Fruit fly (Drosophila melanogaster) whole organism, embryonic: ENCODE data around the gene SCCRO.

Experiments used
- Antp ChIP-seq: fragments of 200-800 bp; sonication (Bioruptor generic); optimal IDR thresholded peaks from 3 replicates; lab custom pipeline; 2016; ENCODE audit warnings: missing biosample characterization, missing genetic modification characterization
- Atf3 ChIP-seq: fragments of 200-800 bp; sonication (Bioruptor generic); optimal IDR thresholded peaks from 3 replicates; lab custom pipeline; 2016; ENCODE audit warnings: missing biosample characterization, missing genetic modification characterization
- B-H2 ChIP-seq: fragments of 200-800 bp; sonication (Bioruptor generic); optimal IDR thresholded peaks from 2 replicates; lab custom pipeline; 2018; ENCODE audit warnings: missing biosample characterization, mild to moderate bottlenecking, missing genetic modification characterization
- BEAF-32 ChIP-seq: fragments of 200-800 bp; sonication (Bioruptor generic); optimal IDR thresholded peaks from 3 replicates; lab custom pipeline; 2017; ENCODE audit warnings: missing biosample characterization, missing genetic modification characterization, mild to moderate bottlenecking, moderate library complexity, missing genetic modification reagents
- CG10147 ChIP-seq: fragments of 200-800 bp; sonication (Bioruptor generic); optimal IDR thresholded peaks from 2 replicates; lab custom pipeline; 2019; ENCODE audit warnings: missing biosample characterization, mild to moderate bottlenecking, missing genetic modification characterization, moderate library complexity
- CG11723 ChIP-seq: fragments of 200-800 bp; sonication (Bioruptor generic); optimal IDR thresholded peaks from 2 replicates; lab custom pipeline; 2017; ENCODE audit warnings: missing biosample characterization, mild to moderate bottlenecking, missing genetic modification characterization
- CG12391 ChIP-seq: fragments of 200-800 bp; sonication (Bioruptor generic); optimal IDR thresholded peaks from 3 replicates; lab custom pipeline; 2018; ENCODE audit warnings: missing biosample characterization, mild to moderate bottlenecking, missing genetic modification characterization, moderate library complexity
- CG1647 ChIP-seq: fragments of 200-800 bp; sonication (Bioruptor generic); optimal IDR thresholded peaks from 3 replicates; lab custom pipeline; 2016; ENCODE audit warnings: missing biosample characterization, missing genetic modification characterization
- CG1792 ChIP-seq: fragments of 200-800 bp; sonication (Bioruptor generic); optimal IDR thresholded peaks from 2 replicates; lab custom pipeline; 2016; ENCODE audit warnings: missing biosample characterization, missing genetic modification characterization
- CG18599 ChIP-seq: fragments of 200-800 bp; sonication (Bioruptor generic); optimal IDR thresholded peaks from 3 replicates; lab custom pipeline; 2017; ENCODE audit warnings: missing biosample characterization, missing genetic modification characterization, mild to moderate bottlenecking, moderate library complexity, missing genetic modification reagents
- CG30403 ChIP-seq: fragments of 200-800 bp; sonication (Bioruptor generic); optimal IDR thresholded peaks from 3 replicates; lab custom pipeline; 2016; ENCODE audit warnings: missing biosample characterization, missing genetic modification characterization
- CG3847 ChIP-seq: fragments of 200-800 bp; sonication (Bioruptor generic); IDR thresholded peaks from 2 replicates; pipeline ENCODE4 v1.3.6; 2022; ENCODE audit warnings: missing biosample characterization, missing genetic modification characterization
- CG4328 ChIP-seq: fragments of 200-800 bp; sonication (Bioruptor generic); optimal IDR thresholded peaks from 3 replicates; lab custom pipeline; 2017; ENCODE audit warnings: missing biosample characterization, missing genetic modification reagents, missing genetic modification characterization
- CG6683 ChIP-seq: fragments of 200-800 bp; sonication (Bioruptor generic); optimal IDR thresholded peaks from 2 replicates; lab custom pipeline; 2017; ENCODE audit warnings: missing biosample characterization, mild to moderate bottlenecking, missing genetic modification characterization, missing genetic modification reagents
- CG6689 ChIP-seq: fragments of 200-800 bp; sonication (Bioruptor generic); IDR thresholded peaks from 2 replicates; pipeline ENCODE4 v1.3.6; 2022; ENCODE audit warnings: missing biosample characterization, missing genetic modification characterization
- CG7928 ChIP-seq: fragments of 200-800 bp; sonication (Bioruptor generic); optimal IDR thresholded peaks from 2 replicates; lab custom pipeline; 2017; ENCODE audit warnings: missing biosample characterization, mild to moderate bottlenecking, missing genetic modification characterization
- CG7963 ChIP-seq: fragments of 200-800 bp; sonication (Bioruptor generic); IDR thresholded peaks from 3 replicates; pipeline ENCODE4 v1.3.6; 2022; ENCODE audit warnings: missing biosample characterization, missing genetic modification characterization; ENCODE audit not compliant: partially characterized antibody
- CG8359 ChIP-seq: fragments of 200-800 bp; sonication (Bioruptor generic); optimal IDR thresholded peaks from 2 replicates; lab custom pipeline; 2017; ENCODE audit warnings: missing biosample characterization, mild to moderate bottlenecking, missing genetic modification characterization, borderline replicate concordance
- CG9817 ChIP-seq: fragments of 200-800 bp; sonication (Bioruptor generic); optimal IDR thresholded peaks from 2 replicates; lab custom pipeline; 2018; ENCODE audit warnings: missing biosample characterization, mild to moderate bottlenecking, missing genetic modification characterization, moderate library complexity
- Dip3 ChIP-seq: fragments of 200-800 bp; sonication (Bioruptor generic); optimal IDR thresholded peaks from 3 replicates; lab custom pipeline; 2016; ENCODE audit warnings: missing biosample characterization, missing genetic modification characterization
- Fer2 ChIP-seq: fragments of 200-800 bp; sonication (Bioruptor generic); optimal IDR thresholded peaks from 2 replicates; lab custom pipeline; 2018; ENCODE audit warnings: missing biosample characterization, mild to moderate bottlenecking, missing genetic modification characterization, moderate library complexity
- H2.0 ChIP-seq: fragments of 200-800 bp; sonication (Bioruptor generic); IDR thresholded peaks from 2 replicates; pipeline ENCODE4 v1.3.6; 2022; ENCODE audit warnings: missing biosample characterization, missing genetic modification characterization
- Hey ChIP-seq: fragments of 200-800 bp; sonication (Bioruptor generic); optimal IDR thresholded peaks from 3 replicates; lab custom pipeline; 2018; ENCODE audit warnings: missing biosample characterization, mild to moderate bottlenecking, missing genetic modification characterization
- Hmr ChIP-seq: fragments of 200-800 bp; sonication (Bioruptor generic); optimal IDR thresholded peaks from 3 replicates; lab custom pipeline; 2017; ENCODE audit warnings: mild to moderate bottlenecking, missing biosample characterization, missing genetic modification reagents, missing genetic modification characterization
- Lhr ChIP-seq: fragments of 200-800 bp; sonication (Bioruptor generic); optimal IDR thresholded peaks from 3 replicates; lab custom pipeline; 2017; ENCODE audit warnings: mild to moderate bottlenecking, missing biosample characterization, missing genetic modification reagents, missing genetic modification characterization
- Pdp1 ChIP-seq, 2 experiments: fragments of 200-800 bp; sonication (Bioruptor generic); optimal IDR thresholded peaks; 3 replicates each; lab custom pipeline; 2016; ENCODE audit warnings: missing biosample characterization in 2 of 2, missing genetic modification characterization in 2 of 2, mild to moderate bottlenecking in 1 of 2, moderate library complexity in 1 of 2
- TFAM ChIP-seq: fragments of 200-800 bp; sonication (Bioruptor generic); optimal IDR thresholded peaks from 2 replicates; lab custom pipeline; 2017; ENCODE audit warnings: missing biosample characterization, missing genetic modification characterization, inconsistent platforms
- Vsx1 ChIP-seq: fragments of 200-800 bp; sonication (Bioruptor generic); optimal IDR thresholded peaks from 2 replicates; lab custom pipeline; 2017; ENCODE audit warnings: missing biosample characterization, mild to moderate bottlenecking, missing genetic modification characterization, missing genetic modification reagents
- Xbp1 ChIP-seq: fragments of 200-800 bp; sonication (Bioruptor generic); optimal IDR thresholded peaks from 3 replicates; lab custom pipeline; 2016; ENCODE audit warnings: missing biosample characterization, mild to moderate bottlenecking, missing genetic modification characterization
- aop ChIP-seq: fragments of 200-800 bp; sonication (Bioruptor generic); IDR thresholded peaks from 2 replicates; pipeline ENCODE4 v1.3.6; 2022; ENCODE audit warnings: missing biosample characterization, missing genetic modification characterization
- chm ChIP-seq: fragments of 200-800 bp; sonication (Bioruptor generic); IDR thresholded peaks from 2 replicates; pipeline ENCODE4 v1.3.6; 2022; ENCODE audit warnings: missing biosample characterization, missing genetic modification characterization
- chn ChIP-seq: fragments of 200-800 bp; sonication (Bioruptor generic); optimal IDR thresholded peaks from 2 replicates; lab custom pipeline; 2016; ENCODE audit warnings: missing biosample characterization, missing genetic modification characterization
- da ChIP-seq: fragments of 200-800 bp; sonication (Bioruptor generic); optimal IDR thresholded peaks from 2 replicates; lab custom pipeline; 2016; ENCODE audit warnings: missing biosample characterization, missing genetic modification characterization
- dysf ChIP-seq: fragments of 200-800 bp; sonication (Bioruptor generic); IDR thresholded peaks from 3 replicates; pipeline ENCODE4 v1.3.6; 2022; ENCODE audit warnings: missing biosample characterization, missing genetic modification characterization
- en ChIP-seq: fragments of 200-800 bp; sonication (Bioruptor generic); optimal IDR thresholded peaks from 2 replicates; lab custom pipeline; 2016; ENCODE audit warnings: missing biosample characterization, missing genetic modification characterization
- fu2 ChIP-seq: fragments of 200-800 bp; sonication (Bioruptor generic); optimal IDR thresholded peaks from 2 replicates; lab custom pipeline; 2016; ENCODE audit warnings: missing biosample characterization, missing genetic modification characterization
- gcm2 ChIP-seq: fragments of 200-800 bp; sonication (Bioruptor generic); optimal IDR thresholded peaks from 2 replicates; lab custom pipeline; 2016; ENCODE audit warnings: missing biosample characterization, missing genetic modification characterization
- grau ChIP-seq: fragments of 200-800 bp; optimal IDR thresholded peaks from 3 replicates; lab custom pipeline; 2019; ENCODE audit warnings: missing biosample characterization, mild to moderate bottlenecking, missing genetic modification characterization, moderate library complexity
- hbn ChIP-seq: fragments of 200-800 bp; sonication (Bioruptor generic); IDR thresholded peaks from 2 replicates; pipeline ENCODE4 v1.3.6; 2022; ENCODE audit warnings: missing biosample characterization, missing genetic modification characterization; ENCODE audit not compliant: partially characterized antibody
- hth ChIP-seq: fragments of >200 bp; optimal IDR thresholded peaks from 2 replicates; lab custom pipeline; 2017; ENCODE audit warnings: inconsistent platforms
- lab ChIP-seq: fragments of 200-800 bp; sonication (Bioruptor generic); optimal IDR thresholded peaks from 3 replicates; lab custom pipeline; 2017; ENCODE audit warnings: missing biosample characterization, missing genetic modification characterization, mild to moderate bottlenecking, moderate library complexity, missing genetic modification reagents
- nmo ChIP-seq: fragments of 200-800 bp; sonication (Bioruptor generic); optimal IDR thresholded peaks from 2 replicates; lab custom pipeline; 2018; ENCODE audit warnings: missing biosample characterization, mild to moderate bottlenecking, missing genetic modification characterization, moderate library complexity
- pan ChIP-seq, 4 experiments: fragments of >200 bp in 3 of 4; fragments of 200-800 bp in 1 of 4; sonication (Bioruptor generic) in 1 of 4; optimal IDR thresholded peaks in 3 of 4; IDR thresholded peaks in 1 of 4; 2 replicates each; pipeline versions ENCODE4 v1.3.6 to Lab custom; 2017 to 2022; ENCODE audit warnings: missing biosample characterization in 2 of 4, missing genetic modification characterization in 2 of 4, mixed read lengths in 1 of 4
- pho ChIP-seq: fragments of 200-800 bp; sonication (Bioruptor generic); optimal IDR thresholded peaks from 2 replicates; lab custom pipeline; 2016; ENCODE audit warnings: missing biosample characterization, missing genetic modification characterization
- row ChIP-seq: fragments of 200-800 bp; sonication (Bioruptor generic); IDR thresholded peaks from 3 replicates; pipeline ENCODE4 v1.3.6; 2022; ENCODE audit warnings: missing biosample characterization, missing genetic modification characterization
- slp2 ChIP-seq: fragments of 200-800 bp; sonication (Bioruptor generic); optimal IDR thresholded peaks from 2 replicates; lab custom pipeline; 2016; ENCODE audit warnings: missing biosample characterization, missing genetic modification characterization
- sug ChIP-seq: fragments of 200-800 bp; optimal IDR thresholded peaks from 2 replicates; lab custom pipeline; 2019; ENCODE audit warnings: missing biosample characterization, mild to moderate bottlenecking, missing genetic modification characterization, moderate library complexity
- tna ChIP-seq: fragments of 200-800 bp; sonication (Bioruptor generic); IDR thresholded peaks from 2 replicates; pipeline ENCODE4 v1.3.6; 2022; ENCODE audit warnings: missing biosample characterization, missing genetic modification characterization; ENCODE audit not compliant: partially characterized antibody

SCCRO gene

dm6 chr3L:15563058-15563850, at the start of gene SCCRO, which contains the start of gene CG7739 (continued):
- peak; percentile 0 for TF ChIP-seq CG4328 (GFP tag; lab: Kevin White, UChicago)
- TF ChIP-seq CG6683: no peak
- peak; percentile 53 for TF ChIP-seq CG3847
- peak in 1 of 2 experiments; percentile 3 for TF ChIP-seq Pdp1 (GFP tag; optimal IDR thresholded peaks at IDR 0.05; lab: Kevin White, UChicago)
- peak; percentile 81 for TF ChIP-seq H2.0 (GFP tag; lab: Robert Waterston, UW)
- TF ChIP-seq da (GFP tag; lab: Kevin White, UChicago): no peak
- TF ChIP-seq Fer2 (tag; lab: Kevin White, UChicago): peak; percentile 56
- no peak for TF ChIP-seq CG7963 (GFP tag; lab: Robert Waterston, UW)
- TF ChIP-seq lab (GFP tag; lab: Kevin White, UChicago): no peak
- TF ChIP-seq Xbp1 (GFP tag; lab: Kevin White, UChicago): peak; percentile 71
- TF ChIP-seq Atf3 (GFP tag; lab: Kevin White, UChicago): no peak
- peak; percentile 34; the same call in 1 of the 2 replicates for TF ChIP-seq hbn (GFP tag; lab: Robert Waterston, UW)
- TF ChIP-seq CG30403: peak; percentile 71
- TF ChIP-seq en (GFP tag; lab: Kevin White, UChicago): no peak
- TF ChIP-seq CG8359 (GFP tag; lab: Kevin White, UChicago): no peak
- peak; percentile 67 for TF ChIP-seq BEAF-32
- TF ChIP-seq chm: peak; percentile 59; the same call in 1 of the 2 replicates
- TF ChIP-seq CG12391: peak; percentile 76
- TF ChIP-seq pho (GFP tag; lab: Kevin White, UChicago): peak; percentile 25
- peak; percentile 71 for TF ChIP-seq CG9817
- TF ChIP-seq Antp (GFP tag; lab: Kevin White, UChicago): peak; percentile 26
- no peak for TF ChIP-seq Hey
- peak; percentile 42 for TF ChIP-seq Hmr (GFP tag; lab: Kevin White, UChicago)
- peak; percentile 70; the same call in 2 of the 3 replicates for TF ChIP-seq dysf (GFP tag; lab: Robert Waterston, UW)
- TF ChIP-seq hth (lab: Kevin White, UChicago): no peak
- no peak for TF ChIP-seq pan (optimal IDR thresholded peaks at IDR 0.05; lab: Kevin White, UChicago)
- TF ChIP-seq pan (GFP tag; optimal IDR thresholded peaks at IDR 0.05 in 1 of 2, IDR thresholded peaks at IDR 0.05 in 1 of 2): peak in 1 of 2 experiments; percentile 85
- peak; percentile 7 for TF ChIP-seq CG1647 (GFP tag; lab: Kevin White, UChicago)
- peak; percentile 49 for TF ChIP-seq chn (GFP tag; lab: Kevin White, UChicago)
- no peak for TF ChIP-seq Vsx1 (GFP tag; lab: Kevin White, UChicago)
- TF ChIP-seq aop (GFP tag; lab: Robert Waterston, UW): no peak
- TF ChIP-seq gcm2 (GFP tag; lab: Kevin White, UChicago): no peak
- TF ChIP-seq tna (GFP tag; lab: Robert Waterston, UW): no peak
- TF ChIP-seq CG7928 (GFP tag; lab: Kevin White, UChicago): no peak
- TF ChIP-seq TFAM (GFP tag; lab: Kevin White, UChicago): no peak
- peak; percentile 49 for TF ChIP-seq B-H2 (GFP tag; lab: Kevin White, UChicago)
- no peak for TF ChIP-seq Lhr
- TF ChIP-seq sug (tag; lab: Kevin White, UChicago): peak; percentile 17
- peak; percentile 66 for TF ChIP-seq row (GFP tag; lab: Robert Waterston, UW)
- TF ChIP-seq CG11723 (GFP tag; lab: Kevin White, UChicago): no peak
- TF ChIP-seq Dip3 (GFP tag; lab: Kevin White, UChicago): peak; percentile 30
- TF ChIP-seq nmo: peak; percentile 65
- TF ChIP-seq grau: peak; percentile 69
- no peak for TF ChIP-seq slp2
- TF ChIP-seq CG18599 (GFP tag; lab: Kevin White, UChicago): peak; percentile 35
- TF ChIP-seq CG10147 (GFP tag; lab: Kevin White, UChicago): peak; percentile 11
- TF ChIP-seq fu2 (GFP tag; lab: Kevin White, UChicago): peak; percentile 14
- TF ChIP-seq CG1792 (GFP tag; lab: Kevin White, UChicago): no peak
- peak; percentile 73 for TF ChIP-seq CG6689 (GFP tag; lab: Robert Waterston, UW)
